Fruit fly (Drosophila melanogaster): ENCODE results near the gene tko.

Gene tko

dm6 chrX:2461421-2462393 lies 17.9 kb upstream of the tko start (continued):
- TF ChIP-seq Neu2 (GFP tag; optimal IDR thresholded peaks at IDR 0.05; ENCODE audit: borderline replicate concordance) = no peak
- peak; percentile 22 for TF ChIP-seq CG2712 (tag; optimal IDR thresholded peaks at IDR 0.05)
- no peak for TF ChIP-seq crc (GFP tag; optimal IDR thresholded peaks at IDR 0.05)
- TF ChIP-seq fd96Cb (tag; optimal IDR thresholded peaks at IDR 0.05) = no peak
- no peak for TF ChIP-seq CG13424 (tag; optimal IDR thresholded peaks at IDR 0.05)
- TF ChIP-seq aop (GFP tag; IDR thresholded peaks at IDR 0.05) = no peak
- no peak for TF ChIP-seq CG7357 (GFP tag; IDR thresholded peaks at IDR 0.05)
- TF ChIP-seq hth (optimal IDR thresholded peaks at IDR 0.05) = no peak
- TF ChIP-seq Nf-YC (tag; optimal IDR thresholded peaks at IDR 0.05) = no peak
- no peak for TF ChIP-seq HLH54F (GFP tag; optimal IDR thresholded peaks at IDR 0.05)
- no peak for TF ChIP-seq CG1792 (GFP tag; optimal IDR thresholded peaks at IDR 0.05)
- no peak for TF ChIP-seq CG9932 (GFP tag; IDR thresholded peaks at IDR 0.05)
- no peak for TF ChIP-seq Adf1 (GFP tag; IDR thresholded peaks at IDR 0.05)
- TF ChIP-seq Taf1 (GFP tag; IDR thresholded peaks at IDR 0.05) = no peak
- TF ChIP-seq gt (GFP tag; IDR thresholded peaks at IDR 0.05) = no peak
- no peak for TF ChIP-seq tio (GFP tag; optimal IDR thresholded peaks at IDR 0.05)
- no peak for TF ChIP-seq CG7987 (GFP tag; optimal IDR thresholded peaks at IDR 0.05)
- TF ChIP-seq sens (GFP tag) = peak; percentile 81
- no peak for TF ChIP-seq Fer1 (GFP tag; optimal IDR thresholded peaks at IDR 0.05)
- no peak for TF ChIP-seq CG13287 (GFP tag; IDR thresholded peaks at IDR 0.05; ENCODE audit: partially characterized antibody)
- TF ChIP-seq Nf-YA (GFP tag; IDR thresholded peaks at IDR 0.05) = no peak

dm6 chrX:2459843-2460242 lies 16.1 kb upstream of the tko start:
- TF ChIP-seq grau (tag; optimal IDR thresholded peaks at IDR 0.05) (peak; percentile 57), sens (GFP tag) (peak; percentile 36), slbo (GFP tag; IDR thresholded peaks at IDR 0.05) (peak; percentile 17; the same call in 1 of the 2 replicates), stwl (tag; optimal IDR thresholded peaks at IDR 0.05) (no peak), CG5245 (GFP tag; optimal IDR thresholded peaks at IDR 0.05) (no peak), Ets65A (GFP tag) (peak; percentile 91), row (GFP tag; IDR thresholded peaks at IDR 0.05) (0 out of 3 replicates have a peak, but pooled peaks have one; percentile 16), CG11504 (tag; optimal IDR thresholded peaks at IDR 0.05) (peak; percentile 10), MESR4 (GFP tag; optimal IDR thresholded peaks at IDR 0.05) (no peak), Hr3 (GFP tag; optimal IDR thresholded peaks at IDR 0.05) (no peak), Med (GFP tag) (peak; percentile 70)

dm6 chrX:2457863-2458458 lies 14.2 kb upstream of the tko start:
- TF ChIP-seq CG7271 (tag; optimal IDR thresholded peaks at IDR 0.05) (no peak), Med (GFP tag) (peak; percentile 64)

- TF ChIP-seq unpg (GFP tag; optimal IDR thresholded peaks at IDR 0.05) = no peak
- TF ChIP-seq slou (GFP tag; optimal IDR thresholded peaks at IDR 0.05) = no peak
- peak; percentile 57 for TF ChIP-seq Ets65A (GFP tag)
- TF ChIP-seq vnd (GFP tag; IDR thresholded peaks at IDR 0.05; ENCODE audit: partially characterized antibody) = no peak
- no peak for TF ChIP-seq Eip74EF (GFP tag; optimal IDR thresholded peaks at IDR 0.05)
- TF ChIP-seq Rfx (GFP tag; IDR thresholded peaks at IDR 0.05) = peak; percentile 25; the same call in 1 of the 2 replicates
- TF ChIP-seq slbo (GFP tag; IDR thresholded peaks at IDR 0.05) = peak; percentile 32; the same call in 1 of the 2 replicates
- peak in 1 of 2 experiments; percentile 52 for TF ChIP-seq bsh (GFP tag; optimal IDR thresholded peaks at IDR 0.05)
- no peak for TF ChIP-seq ase (GFP tag; IDR thresholded peaks at IDR 0.05)
- peak; percentile 2 for TF ChIP-seq CG15269 (tag; optimal IDR thresholded peaks at IDR 0.05)
- peak; percentile 73; the same call in 2 of the 3 replicates for TF ChIP-seq CG17361 (GFP tag; IDR thresholded peaks at IDR 0.05)
- TF ChIP-seq CG2712 (tag; optimal IDR thresholded peaks at IDR 0.05) = peak; percentile 9
- TF ChIP-seq grau (tag; optimal IDR thresholded peaks at IDR 0.05) = peak; percentile 80
- TF ChIP-seq dysf (GFP tag; IDR thresholded peaks at IDR 0.05) = peak; percentile 37; the same call in 2 of the 3 replicates
- no peak for TF ChIP-seq Hr3 (GFP tag; optimal IDR thresholded peaks at IDR 0.05)
These were observed 11.8 kb upstream of the tko start for dm6 chrX:2455337-2456246.
